Fruit fly (Drosophila melanogaster) whole organism, embryonic: Measurements from ENCODE around the gene CG10602.

Experiments used
- Bgb ChIP-seq: fragments of 200-800 bp; sonication (Bioruptor generic); IDR thresholded peaks from 2 replicates; pipeline ENCODE4 v1.3.6; 2022; ENCODE audit warnings: missing biosample characterization, missing genetic modification characterization; ENCODE audit not compliant: partially characterized antibody
- Blimp-1 ChIP-seq: fragments of 200-800 bp; sonication (Bioruptor generic); optimal IDR thresholded peaks from 3 replicates; lab custom pipeline; 2018; ENCODE audit warnings: missing biosample characterization, missing genetic modification characterization, mild to moderate bottlenecking, moderate library complexity, missing genetic modification reagents
- BtbVII ChIP-seq: fragments of 200-800 bp; sonication (Bioruptor generic); optimal IDR thresholded peaks from 3 replicates; lab custom pipeline; 2017; ENCODE audit warnings: missing biosample characterization, mild to moderate bottlenecking, missing genetic modification characterization
- CG10274 ChIP-seq: fragments of 200-800 bp; sonication (Bioruptor generic); optimal IDR thresholded peaks from 3 replicates; lab custom pipeline; 2017; ENCODE audit warnings: missing biosample characterization, mild to moderate bottlenecking, missing genetic modification characterization
- CG10321 ChIP-seq: fragments of 200-800 bp; sonication (Bioruptor generic); IDR thresholded peaks from 2 replicates; pipeline ENCODE4 v1.3.6; 2022; ENCODE audit warnings: missing biosample characterization, missing genetic modification characterization
- CG11456 ChIP-seq: fragments of 200-800 bp; sonication (Bioruptor generic); IDR thresholded peaks from 3 replicates; pipeline ENCODE4 v1.3.6; 2022; ENCODE audit warnings: missing biosample characterization, missing genetic modification characterization
- CG13424 ChIP-seq: fragments of 200-800 bp; sonication (Bioruptor generic); optimal IDR thresholded peaks from 2 replicates; lab custom pipeline; 2019; ENCODE audit warnings: missing biosample characterization, mild to moderate bottlenecking, missing genetic modification characterization, moderate library complexity
- CG14965 ChIP-seq: fragments of 200-800 bp; sonication (Bioruptor generic); optimal IDR thresholded peaks from 2 replicates; lab custom pipeline; 2016; ENCODE audit warnings: missing biosample characterization, missing genetic modification characterization, borderline replicate concordance
- CG15073 ChIP-seq: fragments of 200-800 bp; sonication (Bioruptor generic); optimal IDR thresholded peaks from 2 replicates; lab custom pipeline; 2016; ENCODE audit warnings: missing biosample characterization, missing genetic modification characterization
- CG15514 ChIP-seq: fragments of 200-800 bp; sonication (Bioruptor generic); optimal IDR thresholded peaks from 3 replicates; lab custom pipeline; 2017; ENCODE audit warnings: missing biosample characterization, missing genetic modification characterization, mild to moderate bottlenecking, moderate library complexity, missing genetic modification reagents
- CG16779 ChIP-seq: fragments of 200-800 bp; sonication (Bioruptor generic); IDR thresholded peaks from 2 replicates; pipeline ENCODE4 v1.3.6; 2022; ENCODE audit warnings: missing biosample characterization, missing genetic modification characterization
- CG17612 ChIP-seq: fragments of 200-800 bp; sonication (Bioruptor generic); IDR thresholded peaks from 2 replicates; pipeline ENCODE4 v1.3.6; 2022; ENCODE audit warnings: missing biosample characterization, missing genetic modification characterization
- CG34376 ChIP-seq: fragments of 200-800 bp; sonication (Bioruptor generic); optimal IDR thresholded peaks from 2 replicates; lab custom pipeline; 2018; ENCODE audit warnings: missing biosample characterization, mild to moderate bottlenecking, missing genetic modification characterization
- CG5180 ChIP-seq: fragments of 200-800 bp; sonication (Bioruptor generic); optimal IDR thresholded peaks from 3 replicates; lab custom pipeline; 2017; ENCODE audit warnings: missing biosample characterization, missing genetic modification characterization, mild to moderate bottlenecking, moderate library complexity, missing genetic modification reagents
- CG6175 ChIP-seq: fragments of 200-800 bp; sonication (Bioruptor generic); IDR thresholded peaks from 3 replicates; pipeline ENCODE4 v1.3.6; 2022; ENCODE audit warnings: missing biosample characterization, missing genetic modification characterization
- CG6254 ChIP-seq: fragments of 200-800 bp; sonication (Bioruptor generic); optimal IDR thresholded peaks from 3 replicates; lab custom pipeline; 2017; ENCODE audit warnings: mild to moderate bottlenecking, missing biosample characterization, missing genetic modification reagents, missing genetic modification characterization
- CG6683 ChIP-seq: fragments of 200-800 bp; sonication (Bioruptor generic); optimal IDR thresholded peaks from 2 replicates; lab custom pipeline; 2017; ENCODE audit warnings: missing biosample characterization, mild to moderate bottlenecking, missing genetic modification characterization, missing genetic modification reagents
- CG7357 ChIP-seq: fragments of 200-800 bp; sonication (Bioruptor generic); IDR thresholded peaks from 3 replicates; pipeline ENCODE4 v1.3.6; 2022; ENCODE audit warnings: missing biosample characterization, missing genetic modification characterization
- CG8944 ChIP-seq: fragments of 200-800 bp; sonication (Bioruptor generic); optimal IDR thresholded peaks from 3 replicates; lab custom pipeline; 2016; ENCODE audit warnings: missing biosample characterization, missing genetic modification characterization
- CG9609 ChIP-seq: fragments of 200-800 bp; sonication (Bioruptor generic); optimal IDR thresholded peaks from 3 replicates; lab custom pipeline; 2016; ENCODE audit warnings: missing biosample characterization, missing genetic modification characterization
- CG9727 ChIP-seq: fragments of 200-800 bp; sonication (Bioruptor generic); optimal IDR thresholded peaks from 3 replicates; lab custom pipeline; 2017; ENCODE audit warnings: missing biosample characterization, mild to moderate bottlenecking, missing genetic modification characterization
- CG9932 ChIP-seq: fragments of 200-800 bp; sonication (Bioruptor generic); IDR thresholded peaks from 2 replicates; pipeline ENCODE4 v1.3.6; 2022; ENCODE audit warnings: missing biosample characterization, missing genetic modification characterization
- D19B ChIP-seq: fragments of 200-800 bp; sonication (Bioruptor generic); optimal IDR thresholded peaks from 2 replicates; lab custom pipeline; 2017; ENCODE audit warnings: missing biosample characterization, mild to moderate bottlenecking, missing genetic modification characterization
- Deaf1 ChIP-seq: fragments of 200-800 bp; optimal IDR thresholded peaks from 3 replicates; lab custom pipeline; 2019; ENCODE audit warnings: missing biosample characterization, mild to moderate bottlenecking, missing genetic modification characterization, moderate library complexity
- Dek ChIP-seq: fragments of 200-800 bp; sonication (Bioruptor generic); optimal IDR thresholded peaks from 3 replicates; lab custom pipeline; 2019; ENCODE audit warnings: missing biosample characterization, mild to moderate bottlenecking, missing genetic modification characterization, moderate library complexity
- Ets97D ChIP-seq: fragments of 200-800 bp; sonication (Bioruptor generic); optimal IDR thresholded peaks from 3 replicates; lab custom pipeline; 2016; ENCODE audit warnings: missing biosample characterization, missing genetic modification characterization
- Hand ChIP-seq: fragments of 200-800 bp; sonication (Bioruptor generic); optimal IDR thresholded peaks from 2 replicates; lab custom pipeline; 2017; ENCODE audit warnings: mild to moderate bottlenecking, missing biosample characterization, missing genetic modification reagents, missing genetic modification characterization
- HmgZ ChIP-seq: fragments of 200-800 bp; sonication (Bioruptor generic); optimal IDR thresholded peaks from 2 replicates; lab custom pipeline; 2018; ENCODE audit warnings: missing biosample characterization, mild to moderate bottlenecking, missing genetic modification characterization
- Med ChIP-seq: fragments of 200-800 bp; sonication (Bioruptor generic); peaks from one replicate; lab custom pipeline; 2016; ENCODE audit warnings: missing biosample characterization, missing genetic modification characterization, mild to moderate bottlenecking, inconsistent platforms, moderate library complexity
- Rfx ChIP-seq: fragments of 200-800 bp; sonication (Bioruptor generic); IDR thresholded peaks from 2 replicates; pipeline ENCODE4 v1.3.6; 2022; ENCODE audit warnings: missing biosample characterization, missing genetic modification characterization
- Taf1 ChIP-seq: fragments of 200-800 bp; sonication (Bioruptor generic); IDR thresholded peaks from 2 replicates; pipeline ENCODE4 v1.3.6; 2022; ENCODE audit warnings: missing biosample characterization, missing genetic modification characterization
- ab ChIP-seq: fragments of 200-800 bp; sonication (Bioruptor generic); optimal IDR thresholded peaks from 2 replicates; lab custom pipeline; 2016; ENCODE audit warnings: missing biosample characterization, missing genetic modification characterization
- abd-A ChIP-seq: fragments of 200-800 bp; sonication (Bioruptor generic); optimal IDR thresholded peaks from 3 replicates; lab custom pipeline; 2019; ENCODE audit warnings: missing biosample characterization, mild to moderate bottlenecking, missing genetic modification characterization, moderate library complexity
- ac ChIP-seq: fragments of 200-800 bp; sonication (Bioruptor generic); optimal IDR thresholded peaks from 3 replicates; lab custom pipeline; 2017; ENCODE audit warnings: missing biosample characterization, mild to moderate bottlenecking, missing genetic modification characterization
- crp ChIP-seq, 2 experiments: fragments of 200-800 bp; sonication (Bioruptor generic); optimal IDR thresholded peaks; 2 replicates in 1 of 2; 3 replicates in 1 of 2; lab custom pipeline; 2017; ENCODE audit warnings: missing biosample characterization in 2 of 2, missing genetic modification characterization in 2 of 2, mild to moderate bottlenecking in 1 of 2, moderate library complexity in 1 of 2
- ewg ChIP-seq: fragments of 200-800 bp; sonication (Bioruptor generic); optimal IDR thresholded peaks from 3 replicates; lab custom pipeline; 2017; ENCODE audit warnings: mild to moderate bottlenecking, missing biosample characterization, missing genetic modification reagents, missing genetic modification characterization
- fd64A ChIP-seq: fragments of 200-800 bp; sonication (Bioruptor generic); optimal IDR thresholded peaks from 3 replicates; lab custom pipeline; 2018; ENCODE audit warnings: missing biosample characterization, mild to moderate bottlenecking, missing genetic modification characterization
- gce ChIP-seq: fragments of 200-800 bp; sonication (Bioruptor generic); IDR thresholded peaks from 3 replicates; pipeline ENCODE4 v1.3.6; 2022; ENCODE audit warnings: missing biosample characterization, missing genetic modification characterization
- lbe ChIP-seq: fragments of 200-800 bp; sonication (Bioruptor generic); optimal IDR thresholded peaks from 2 replicates; lab custom pipeline; 2016; ENCODE audit warnings: missing biosample characterization, mild to moderate bottlenecking, missing genetic modification characterization
- nerfin-2 ChIP-seq: fragments of 200-800 bp; sonication (Bioruptor generic); IDR thresholded peaks from 2 replicates; pipeline ENCODE4 v1.3.6; 2022; ENCODE audit warnings: missing biosample characterization, missing genetic modification characterization; ENCODE audit not compliant: partially characterized antibody
- oc ChIP-seq: fragments of 200-800 bp; sonication (Bioruptor generic); optimal IDR thresholded peaks from 2 replicates; lab custom pipeline; 2018; ENCODE audit warnings: missing biosample characterization, mild to moderate bottlenecking, missing genetic modification characterization, moderate library complexity
- odd ChIP-seq: fragments of 200-800 bp; sonication (Bioruptor generic); optimal IDR thresholded peaks from 2 replicates; lab custom pipeline; 2017; ENCODE audit warnings: missing biosample characterization, mild to moderate bottlenecking, missing genetic modification characterization
- phol ChIP-seq: fragments of 200-800 bp; sonication (Bioruptor generic); optimal IDR thresholded peaks from 3 replicates; lab custom pipeline; 2018; ENCODE audit warnings: missing biosample characterization, mild to moderate bottlenecking, missing genetic modification characterization, moderate library complexity
- ro ChIP-seq: fragments of 200-800 bp; sonication (Bioruptor generic); IDR thresholded peaks from 2 replicates; pipeline ENCODE4 v1.3.6; 2022; ENCODE audit warnings: missing biosample characterization, missing genetic modification characterization
- row ChIP-seq: fragments of 200-800 bp; sonication (Bioruptor generic); IDR thresholded peaks from 3 replicates; pipeline ENCODE4 v1.3.6; 2022; ENCODE audit warnings: missing biosample characterization, missing genetic modification characterization
- sens ChIP-seq: fragments of 200-800 bp; sonication (Bioruptor generic); peaks from one replicate; lab custom pipeline; 2016; ENCODE audit warnings: missing biosample characterization, missing genetic modification characterization
- zf30C ChIP-seq: fragments of 200-800 bp; sonication (Bioruptor generic); optimal IDR thresholded peaks from 3 replicates; lab custom pipeline; 2018; ENCODE audit warnings: missing biosample characterization, mild to moderate bottlenecking, missing genetic modification characterization

The CG10602 gene

DNA sequence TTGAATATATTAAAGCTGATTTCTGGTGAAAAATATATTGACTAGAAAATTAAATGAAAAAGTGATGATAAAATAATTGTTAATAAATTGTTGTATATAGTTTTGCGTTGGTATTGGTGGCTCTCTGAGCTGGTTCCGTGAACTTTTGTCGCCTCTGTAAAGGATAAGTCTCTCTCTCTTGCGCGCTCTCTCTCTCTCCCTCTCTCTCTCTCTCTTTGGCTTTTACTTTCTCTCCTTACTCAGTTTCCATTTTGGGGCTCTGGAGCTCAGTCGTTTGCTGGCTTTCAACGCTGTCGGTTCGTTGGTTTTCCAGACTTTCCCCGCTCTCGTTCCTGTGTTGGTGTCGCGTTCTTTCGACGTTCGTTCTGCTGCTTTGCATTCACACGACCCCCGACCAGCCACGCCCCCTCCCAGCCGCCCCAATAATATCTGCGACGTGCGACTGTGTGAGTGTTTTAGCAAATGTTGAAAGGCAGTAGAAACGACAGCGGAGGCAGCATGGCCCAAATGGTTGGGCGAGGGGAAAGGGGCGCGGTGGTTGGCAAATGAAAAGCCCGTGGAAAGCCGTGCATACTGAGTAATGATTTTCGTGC lies 14.0 kb downstream of the CG10602 start, which contains the start of gene CG17321 (continued):
- no peak for TF ChIP-seq Dek (tag; lab: Kevin White, UChicago)
- no peak for TF ChIP-seq ro (GFP tag; lab: Robert Waterston, UW)
- 0 out of 2 replicates have a peak, but pooled peaks have one; percentile 18 for TF ChIP-seq nerfin-2 (GFP tag; lab: Robert Waterston, UW)
- TF ChIP-seq abd-A (tag; lab: Kevin White, UChicago) = peak; percentile 66
- TF ChIP-seq CG8944 (GFP tag; lab: Kevin White, UChicago) = no peak
- no peak for TF ChIP-seq odd (GFP tag; lab: Kevin White, UChicago)
- no peak for TF ChIP-seq CG10321 (GFP tag; lab: Robert Waterston, UW)
- TF ChIP-seq Bgb = peak; percentile 27; the same call in 1 of the 2 replicates
- TF ChIP-seq Blimp-1 (GFP tag; lab: Kevin White, UChicago) = no peak
- no peak for TF ChIP-seq Rfx (GFP tag; lab: Robert Waterston, UW)
- TF ChIP-seq ewg (GFP tag; lab: Kevin White, UChicago) = peak; percentile 51
- 0 out of 3 replicates have a peak, but pooled peaks have one; percentile 25 for TF ChIP-seq CG7357
- TF ChIP-seq CG14965 (GFP tag; lab: Kevin White, UChicago) = no peak
- TF ChIP-seq Deaf1 (tag; lab: Kevin White, UChicago) = peak; percentile 51
- peak; percentile 64; the same call in 1 of the 2 replicates for TF ChIP-seq CG16779 (GFP tag; lab: Robert Waterston, UW)
- TF ChIP-seq CG6175 (GFP tag; lab: Robert Waterston, UW) = no peak
- peak; percentile 97 for TF ChIP-seq CG15514
- peak; percentile 31 for TF ChIP-seq CG34376 (GFP tag; lab: Kevin White, UChicago)
- TF ChIP-seq CG11456 (GFP tag; lab: Robert Waterston, UW) = 0 out of 3 replicates have a peak, but pooled peaks have one; percentile 37
- TF ChIP-seq Hand (GFP tag; lab: Kevin White, UChicago) = peak; percentile 14
- TF ChIP-seq Med (GFP tag; lab: Kevin White, UChicago) = peak; percentile 79
- no peak for TF ChIP-seq gce (GFP tag; lab: Robert Waterston, UW)
- TF ChIP-seq, all 482 proteins: peak for 27

DNA sequence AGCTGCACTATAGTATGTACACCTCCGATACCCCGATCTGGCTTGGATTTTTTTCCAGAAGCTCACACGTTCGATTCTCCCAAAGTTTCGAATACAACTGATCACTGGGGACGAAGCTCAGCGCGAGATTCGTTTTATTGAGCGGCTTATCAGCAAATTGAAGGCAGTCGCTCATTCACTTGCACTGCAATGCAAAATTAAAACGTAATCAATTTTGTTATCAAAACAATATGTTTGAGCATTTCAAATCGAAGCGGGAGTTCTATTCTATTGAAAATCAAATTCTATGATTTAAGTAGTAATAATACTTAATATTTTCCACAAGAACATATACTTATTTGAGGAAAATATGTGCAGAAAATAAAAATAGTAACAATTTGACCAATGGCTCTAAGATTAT lies 14.6 kb downstream of the CG10602 start, which contains the start of gene CG33120:
Gene CG33120 (minus strand): TSS at position 101 of the 400 bp plus-strand sequence.
- TF ChIP-seq HmgZ (tag; lab: Kevin White, UChicago) (no peak), sens (peak; percentile 37), CG13424 (tag; lab: Kevin White, UChicago) (no peak)

DNA sequence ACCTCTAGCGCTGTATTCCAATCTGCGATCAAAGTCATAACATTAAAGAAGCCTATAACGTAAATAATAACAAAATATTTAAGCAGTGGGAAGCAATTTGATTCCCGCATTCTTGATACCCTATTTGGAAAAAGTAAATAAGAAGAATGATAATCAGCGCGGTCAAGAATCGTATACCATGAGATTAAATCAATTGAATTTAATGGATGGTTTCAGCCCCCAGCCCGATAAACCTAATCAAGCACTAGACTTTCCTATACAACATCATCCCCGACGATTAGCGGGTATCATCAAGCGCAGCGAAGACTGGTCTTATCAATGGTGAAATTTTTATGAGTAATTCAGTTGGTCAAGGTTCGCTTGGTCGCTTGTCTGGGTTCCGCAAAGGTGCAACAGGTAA lies 15.5 kb downstream of the CG10602 start:
- TF ChIP-seq D19B (GFP tag; lab: Kevin White, UChicago) = peak; percentile 45
- no peak for TF ChIP-seq CG9609 (GFP tag; lab: Kevin White, UChicago)
- TF ChIP-seq CG15073 (GFP tag; lab: Kevin White, UChicago) = no peak
- no peak for TF ChIP-seq CG10274 (GFP tag; lab: Kevin White, UChicago)
- no peak for TF ChIP-seq crp (GFP tag; optimal IDR thresholded peaks at IDR 0.05; lab: Kevin White, UChicago)
- peak; percentile 74 for TF ChIP-seq sens
- peak; percentile 36 for TF ChIP-seq lbe (GFP tag; lab: Kevin White, UChicago)
- TF ChIP-seq oc (tag; lab: Kevin White, UChicago) = no peak
- no peak for TF ChIP-seq Ets97D
- TF ChIP-seq zf30C (GFP tag; lab: Kevin White, UChicago) = no peak
- no peak for TF ChIP-seq ab (GFP tag; lab: Kevin White, UChicago)
- TF ChIP-seq CG6683 (GFP tag; lab: Kevin White, UChicago) = no peak
- no peak for TF ChIP-seq phol (tag; lab: Kevin White, UChicago)
- no peak for TF ChIP-seq Taf1 (GFP tag; lab: Robert Waterston, UW)
- peak; percentile 11; the same call in 1 of the 3 replicates for TF ChIP-seq row (GFP tag; lab: Robert Waterston, UW)
- TF ChIP-seq CG9727 (GFP tag; lab: Kevin White, UChicago) = no peak
- TF ChIP-seq CG6254 = no peak
- TF ChIP-seq BtbVII (GFP tag; lab: Kevin White, UChicago) = no peak
- TF ChIP-seq CG17612 (GFP tag; lab: Robert Waterston, UW) = no peak
- TF ChIP-seq CG9932 = no peak
- TF ChIP-seq fd64A (GFP tag; lab: Kevin White, UChicago) = no peak
- TF ChIP-seq ac (GFP tag; lab: Kevin White, UChicago) = no peak
- TF ChIP-seq CG5180 (GFP tag; lab: Kevin White, UChicago) = no peak
- TF ChIP-seq, all 482 proteins: peak for 4
